Worm (Caenorhabditis elegans): ENCODE results near the gene D1014.13.

Gene D1014.13

DNA sequence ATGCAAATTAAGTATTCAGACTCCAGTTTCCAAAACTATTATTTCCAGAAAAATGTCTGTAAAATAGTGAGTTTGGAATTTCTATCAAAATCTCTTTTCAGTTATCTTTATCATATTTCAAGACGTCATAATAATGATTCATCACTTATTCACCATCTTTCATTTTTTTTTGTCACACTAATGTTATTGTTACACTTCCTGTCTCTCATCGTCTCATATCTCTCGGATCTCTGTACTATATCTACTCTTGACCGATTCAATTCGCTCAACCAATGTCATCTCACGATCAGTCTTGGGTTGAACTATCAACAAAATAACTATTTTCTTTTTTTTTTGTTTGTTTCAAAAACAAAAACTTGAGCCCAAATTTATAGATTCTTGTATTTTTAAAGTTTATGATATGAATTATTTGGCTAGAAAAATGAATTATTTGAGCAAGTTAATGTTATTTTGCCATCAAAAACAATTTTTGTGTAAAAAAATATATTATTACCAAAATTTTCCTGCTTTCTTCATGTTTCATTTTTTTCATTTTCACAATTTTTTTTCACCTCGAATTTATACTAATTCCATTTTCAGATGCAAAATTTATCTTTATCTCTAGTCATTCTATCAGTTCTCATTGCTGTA lies 55.9 kb downstream of the D1014.13 start, which contains the start of gene cri-2:
cri-2 (plus strand) TSS at position 580 of the 630 bp plus-strand sequence.
- TF ChIP-seq flt-1 (GFP tag; IDR thresholded peaks at IDR 0.05) (no peak), cog-1 (tag; optimal IDR thresholded peaks at IDR 0.05) (no peak), ref-1 (GFP tag; conservative IDR thresholded peaks at IDR 0.05) (no peak)

All from whole organism, midembryonic.